Worm (Caenorhabditis elegans) whole organism, early embryonic: ENCODE measurements around the gene fbxa-222.

Experiments
- B0310.2 ChIP-seq: sonication (generic microtip); optimal IDR thresholded peaks from 2 replicates; lab custom pipeline; 2016; ENCODE audit warnings: mild to moderate bottlenecking, missing genetic modification characterization, missing compliant biosample characterization
- F13C5.2 ChIP-seq: sonication (generic microtip); optimal IDR thresholded peaks from 2 replicates; lab custom pipeline; 2017; ENCODE audit warnings: mild to moderate bottlenecking, missing genetic modification characterization, inconsistent platforms, missing compliant biosample characterization
- aly-1 ChIP-seq: sonication (generic microtip); optimal IDR thresholded peaks from 2 replicates; lab custom pipeline; 2016; ENCODE audit warnings: missing genetic modification characterization, missing compliant biosample characterization
- ama-1 ChIP-seq: fragments of 150-350 bp; optimal IDR thresholded peaks from 2 replicates; lab custom pipeline; 2014
- ets-7 ChIP-seq: sonication (generic microtip); optimal IDR thresholded peaks from 2 replicates; lab custom pipeline; 2016; ENCODE audit warnings: missing genotype, missing genetic modification characterization, missing compliant biosample characterization
- flt-1 ChIP-seq: fragments of 200-800 bp; sonication (Bioruptor generic); IDR thresholded peaks from 2 replicates; pipeline ENCODE4 v1.3.6; 2022; ENCODE audit warnings: missing genetic modification characterization, missing compliant biosample characterization
- scrt-1 ChIP-seq: fragments of 200-800 bp; sonication (Bioruptor generic); IDR thresholded peaks from 2 replicates; pipeline ENCODE4 v1.3.6; 2022; ENCODE audit warnings: missing genetic modification characterization, missing compliant biosample characterization
- tra-4 ChIP-seq: sonication (generic microtip); optimal IDR thresholded peaks from 2 replicates; lab custom pipeline; 2017; ENCODE audit warnings: missing genetic modification characterization, missing compliant biosample characterization

ce11 chrX:88905-89304, 28.3 kb upstream of the fbxa-222 start:
- TF ChIP-seq aly-1 (tag; lab: Kevin White, UChicago) = no peak
- no peak for TF ChIP-seq B0310.2 (tag; lab: Kevin White, UChicago)
- no peak for TF ChIP-seq F13C5.2 (tag; lab: Kevin White, UChicago)
- TF ChIP-seq ama-1 (lab: Kevin White, UChicago) = no peak
- TF ChIP-seq tra-4 (tag; lab: Kevin White, UChicago) = no peak
- TF ChIP-seq flt-1 (GFP tag; lab: Robert Waterston, UW) = no peak
- TF ChIP-seq scrt-1 (GFP tag; lab: Robert Waterston, UW) = no peak
- no peak for TF ChIP-seq ets-7 (tag; lab: Kevin White, UChicago)
